Fruit fly (Drosophila melanogaster): ENCODE results near the gene CG43925.

- TF ChIP-seq CG8478 (optimal IDR thresholded peaks at IDR 0.05) (no peak), Dll (optimal IDR thresholded peaks at IDR 0.05) (no peak)
These were observed 29.9 kb downstream of the CG43925 start for dm6 chr2L:13206077-13206668.

Measured in whole organism.